Worm (Caenorhabditis elegans): ENCODE data around the gene C37C3.18.

The C37C3.18 gene

ce11 chrV:7820270-7820669 is 34.5 kb upstream of the C37C3.18 start, which contains the start of gene lbp-4:
Gene lbp-4, plus strand, starts transcription at chrV:7820578.
- TF ChIP-seq klf-2 (GFP tag; conservative IDR thresholded peaks at IDR 0.05) (no peak), tab-1 (GFP tag; IDR thresholded peaks at IDR 0.05) (no peak), med-1 (GFP tag; optimal IDR thresholded peaks at IDR 0.05; ENCODE audit: insufficient read depth) (no peak), ztf-29 (GFP tag; IDR thresholded peaks at IDR 0.05) (no peak), ztf-23 (GFP tag; IDR thresholded peaks at IDR 0.05) (no peak), flt-1 (GFP tag; IDR thresholded peaks at IDR 0.05) (no peak), T22C8.4 (GFP tag; IDR thresholded peaks at IDR 0.05) (no peak), ref-1 (GFP tag; conservative IDR thresholded peaks at IDR 0.05) (no peak), cog-1 (tag; optimal IDR thresholded peaks at IDR 0.05) (no peak)

ce11 chrV:7822655-7823054 is 32.1 kb upstream of the C37C3.18 start:
- TF ChIP-seq T22C8.4 (GFP tag; IDR thresholded peaks at IDR 0.05), result no peak
- TF ChIP-seq ztf-29 (GFP tag; IDR thresholded peaks at IDR 0.05), result no peak
- TF ChIP-seq flt-1 (GFP tag; IDR thresholded peaks at IDR 0.05), result no peak

DNA sequence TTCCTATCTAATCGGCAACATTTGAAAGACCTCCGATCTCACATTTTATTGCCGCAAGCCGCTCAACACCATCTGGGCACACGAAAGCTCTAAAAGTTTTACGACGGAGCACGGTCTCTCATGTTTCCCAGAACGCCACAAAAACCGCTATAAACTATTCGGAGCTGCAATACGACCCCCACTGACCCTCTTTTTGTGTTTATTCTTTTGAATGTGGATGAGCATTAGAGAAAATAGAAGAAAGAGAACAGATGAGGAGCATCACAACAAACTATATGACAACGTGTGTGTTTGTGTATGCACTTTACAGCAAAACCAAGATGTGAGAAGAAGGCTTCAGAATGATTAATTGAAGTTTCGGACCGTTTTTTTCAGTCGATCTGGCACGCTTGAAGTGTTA is 30.7 kb upstream of the C37C3.18 start:
- no peak for TF ChIP-seq ref-1 (GFP tag; conservative IDR thresholded peaks at IDR 0.05)
- TF ChIP-seq ztf-23 (GFP tag; IDR thresholded peaks at IDR 0.05), result no peak
- no peak for TF ChIP-seq cog-1 (tag; optimal IDR thresholded peaks at IDR 0.05)
- TF ChIP-seq klf-2 (GFP tag; conservative IDR thresholded peaks at IDR 0.05), result no peak
- no peak for TF ChIP-seq ztf-29 (GFP tag; IDR thresholded peaks at IDR 0.05)
- TF ChIP-seq med-1 (GFP tag; optimal IDR thresholded peaks at IDR 0.05; ENCODE audit: insufficient read depth), result no peak
- no peak for TF ChIP-seq flt-1 (GFP tag; IDR thresholded peaks at IDR 0.05)
- TF ChIP-seq tab-1 (GFP tag; IDR thresholded peaks at IDR 0.05), result no peak

- TF ChIP-seq flt-1 (GFP tag; IDR thresholded peaks at IDR 0.05) (no peak), tab-1 (GFP tag; IDR thresholded peaks at IDR 0.05) (no peak), ref-1 (GFP tag; conservative IDR thresholded peaks at IDR 0.05) (no peak), ztf-29 (GFP tag; IDR thresholded peaks at IDR 0.05) (no peak), cog-1 (tag; optimal IDR thresholded peaks at IDR 0.05) (no peak), klf-2 (GFP tag; conservative IDR thresholded peaks at IDR 0.05) (no peak), med-1 (GFP tag; optimal IDR thresholded peaks at IDR 0.05; ENCODE audit: insufficient read depth) (no peak), ztf-23 (GFP tag; IDR thresholded peaks at IDR 0.05) (no peak), T22C8.4 (GFP tag; IDR thresholded peaks at IDR 0.05) (no peak)
Measured at ce11 chrV:7825836-7826235, 29.0 kb upstream of the C37C3.18 start.

DNA sequence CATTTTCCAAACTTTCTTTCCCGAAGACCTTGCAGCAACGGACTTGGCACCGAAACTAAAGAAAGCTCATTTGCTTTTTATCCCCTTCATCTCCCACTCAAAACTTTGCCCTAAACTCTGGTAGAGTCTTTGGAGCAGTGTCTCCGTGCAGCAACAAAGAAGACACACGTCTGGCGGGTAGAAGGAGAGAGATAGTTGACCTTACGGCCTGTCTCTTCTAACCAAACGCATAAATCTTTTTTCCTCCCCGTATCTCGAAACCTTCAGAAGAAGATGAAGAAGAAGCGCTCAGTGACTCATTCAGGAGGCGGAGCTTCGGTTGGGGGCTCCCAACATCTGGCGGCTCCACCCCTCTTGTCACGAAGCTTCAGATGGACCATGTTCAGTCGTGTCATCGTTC is 28.4 kb upstream of the C37C3.18 start:
- TF ChIP-seq tab-1 (GFP tag; IDR thresholded peaks at IDR 0.05) (no peak), T22C8.4 (GFP tag; IDR thresholded peaks at IDR 0.05) (no peak), ref-1 (GFP tag; conservative IDR thresholded peaks at IDR 0.05) (no peak), klf-2 (GFP tag; conservative IDR thresholded peaks at IDR 0.05) (no peak), ztf-29 (GFP tag; IDR thresholded peaks at IDR 0.05) (no peak), med-1 (GFP tag; optimal IDR thresholded peaks at IDR 0.05; ENCODE audit: insufficient read depth) (no peak), cog-1 (tag; optimal IDR thresholded peaks at IDR 0.05) (no peak), flt-1 (GFP tag; IDR thresholded peaks at IDR 0.05) (no peak), ztf-23 (GFP tag; IDR thresholded peaks at IDR 0.05) (no peak)

ce11 chrV:7826917-7827316 is 27.9 kb upstream of the C37C3.18 start, which contains the start of gene mig-6:
Gene mig-6, plus strand, starts transcription at chrV:7827217.
- TF ChIP-seq flt-1 (GFP tag; IDR thresholded peaks at IDR 0.05) (no peak), T22C8.4 (GFP tag; IDR thresholded peaks at IDR 0.05) (no peak), cog-1 (tag; optimal IDR thresholded peaks at IDR 0.05) (no peak), klf-2 (GFP tag; conservative IDR thresholded peaks at IDR 0.05) (no peak), ztf-29 (GFP tag; IDR thresholded peaks at IDR 0.05) (no peak)

DNA sequence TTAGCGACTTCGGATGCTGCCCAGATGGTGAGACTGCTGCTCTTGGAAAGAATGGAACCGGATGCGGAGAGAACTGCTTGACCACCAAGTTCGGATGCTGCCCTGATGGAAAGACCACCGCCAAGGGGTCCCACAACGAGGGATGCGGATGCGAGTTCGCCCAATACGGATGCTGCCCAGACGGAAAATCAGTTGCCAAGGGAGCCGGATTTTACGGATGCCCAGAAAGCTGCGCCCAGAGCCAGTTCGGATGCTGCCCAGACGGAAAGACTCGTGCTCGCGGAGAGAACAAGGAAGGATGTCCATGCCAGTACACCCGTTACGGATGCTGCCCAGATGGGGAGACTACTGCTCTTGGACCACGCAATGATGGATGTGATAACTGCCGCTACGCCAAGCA is 23.8 kb upstream of the C37C3.18 start:
- TF ChIP-seq ztf-29 (GFP tag; IDR thresholded peaks at IDR 0.05) (no peak), ref-1 (GFP tag; conservative IDR thresholded peaks at IDR 0.05) (no peak), ztf-23 (GFP tag; IDR thresholded peaks at IDR 0.05) (no peak), cog-1 (tag; optimal IDR thresholded peaks at IDR 0.05) (no peak), flt-1 (GFP tag; IDR thresholded peaks at IDR 0.05) (no peak)

DNA sequence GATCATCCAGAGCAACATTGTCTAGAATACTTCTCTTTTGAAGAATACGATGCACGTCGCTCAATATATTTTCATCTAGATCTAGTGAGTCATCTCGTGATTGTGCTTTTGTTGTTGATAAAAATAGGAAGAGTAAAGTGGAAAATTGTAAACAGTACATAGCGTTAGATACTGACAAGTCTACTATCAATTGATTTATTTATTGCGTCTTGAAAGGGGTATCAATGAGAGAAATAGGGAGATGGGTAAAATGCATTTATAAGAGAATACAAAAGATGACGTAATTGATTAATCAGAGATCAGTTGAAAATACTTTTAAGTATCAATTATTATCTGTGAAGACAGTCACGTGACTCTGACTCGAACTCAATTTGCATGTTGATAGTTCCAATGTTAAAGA is 17.9 kb upstream of the C37C3.18 start, which contains the start of gene txt-5:
TSS of gene txt-5 (minus strand) at position 224 of the 400 bp plus-strand sequence.
- no peak for TF ChIP-seq ref-1 (GFP tag; conservative IDR thresholded peaks at IDR 0.05)

- TF ChIP-seq ztf-23 (GFP tag; IDR thresholded peaks at IDR 0.05) (no peak), cog-1 (tag; optimal IDR thresholded peaks at IDR 0.05) (no peak), ztf-29 (GFP tag; IDR thresholded peaks at IDR 0.05) (no peak), klf-2 (GFP tag; conservative IDR thresholded peaks at IDR 0.05) (no peak), med-1 (GFP tag; optimal IDR thresholded peaks at IDR 0.05; ENCODE audit: insufficient read depth) (no peak), flt-1 (GFP tag; IDR thresholded peaks at IDR 0.05) (no peak), ref-1 (GFP tag; conservative IDR thresholded peaks at IDR 0.05) (no peak), T22C8.4 (GFP tag; IDR thresholded peaks at IDR 0.05) (no peak), tab-1 (GFP tag; IDR thresholded peaks at IDR 0.05) (no peak)
Measured at ce11 chrV:7837809-7838208, 17.0 kb upstream of the C37C3.18 start, which contains the start of gene ttr-33. Gene ttr-33, minus strand, starts transcription at chrV:7837909.

DNA sequence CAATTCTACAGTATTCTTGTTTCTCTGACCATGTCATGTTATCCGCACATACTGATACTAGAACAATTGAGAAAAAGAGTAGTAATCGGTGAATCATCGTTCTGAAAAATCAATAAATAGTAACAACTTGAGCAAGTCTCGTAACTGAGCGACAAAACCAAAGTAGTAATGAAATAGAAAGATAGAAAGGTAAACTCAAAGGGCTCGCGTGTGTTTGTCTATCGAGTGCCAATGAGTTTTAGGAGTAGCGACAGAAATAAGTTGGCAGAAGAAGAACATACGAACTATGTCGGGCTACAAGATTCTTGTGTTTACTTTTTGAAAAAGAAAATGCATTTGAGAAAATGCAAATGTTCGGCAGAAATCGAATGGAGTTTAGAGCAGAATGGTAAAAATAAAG is 15.3 kb upstream of the C37C3.18 start, which contains the start of gene C37C3.12:
TSS of gene C37C3.12 (minus strand) at position 101 of the 400 bp plus-strand sequence.
- TF ChIP-seq tab-1 (GFP tag; IDR thresholded peaks at IDR 0.05) (no peak), klf-2 (GFP tag; conservative IDR thresholded peaks at IDR 0.05) (no peak), med-1 (GFP tag; optimal IDR thresholded peaks at IDR 0.05; ENCODE audit: insufficient read depth) (no peak), ref-1 (GFP tag; conservative IDR thresholded peaks at IDR 0.05) (no peak), ztf-23 (GFP tag; IDR thresholded peaks at IDR 0.05) (no peak), flt-1 (GFP tag; IDR thresholded peaks at IDR 0.05) (no peak), cog-1 (tag; optimal IDR thresholded peaks at IDR 0.05) (no peak), ztf-29 (GFP tag; IDR thresholded peaks at IDR 0.05) (no peak), T22C8.4 (GFP tag; IDR thresholded peaks at IDR 0.05) (no peak)

DNA sequence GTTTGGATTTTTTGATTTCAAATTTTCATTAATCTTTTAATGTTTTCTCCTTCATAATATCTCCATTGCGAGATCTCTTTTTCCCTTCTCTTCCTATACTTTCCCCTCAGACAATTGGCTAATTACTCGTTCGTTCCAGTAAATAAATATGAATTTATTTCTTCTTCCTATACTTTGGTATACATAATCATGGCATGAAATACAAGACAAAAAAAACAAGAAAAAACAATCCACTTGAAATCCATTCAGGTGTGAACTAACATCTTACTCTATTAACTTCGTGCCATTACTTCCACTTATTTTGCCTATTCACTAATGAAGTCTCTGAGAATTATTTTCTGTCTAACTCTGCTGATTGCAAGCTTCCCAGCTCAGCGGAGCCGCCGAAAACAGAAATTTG is 12.6 kb upstream of the C37C3.18 start, which contains the start of gene grd-8:
TSS of gene grd-8 (plus strand) at position 301 of the 400 bp plus-strand sequence.
- TF ChIP-seq ref-1 (GFP tag; conservative IDR thresholded peaks at IDR 0.05), result no peak
- no peak for TF ChIP-seq cog-1 (tag; optimal IDR thresholded peaks at IDR 0.05)
- no peak for TF ChIP-seq tab-1 (GFP tag; IDR thresholded peaks at IDR 0.05)
- no peak for TF ChIP-seq med-1 (GFP tag; optimal IDR thresholded peaks at IDR 0.05; ENCODE audit: insufficient read depth)
- no peak for TF ChIP-seq flt-1 (GFP tag; IDR thresholded peaks at IDR 0.05)
- TF ChIP-seq ztf-29 (GFP tag; IDR thresholded peaks at IDR 0.05), result no peak
- no peak for TF ChIP-seq T22C8.4 (GFP tag; IDR thresholded peaks at IDR 0.05)
- TF ChIP-seq ztf-23 (GFP tag; IDR thresholded peaks at IDR 0.05), result no peak
- no peak for TF ChIP-seq klf-2 (GFP tag; conservative IDR thresholded peaks at IDR 0.05)
